Fruit fly (Drosophila melanogaster) whole organism, embryonic: ENCODE data around the gene fru.
A peak's percentile ranks its signal among the peaks of the same experiment; 100 is the strongest.

ENCODE experiments used
- Adf1 ChIP-seq: fragments of 200-800 bp; sonication (Bioruptor generic); IDR thresholded peaks from 2 replicates; pipeline ENCODE4 v1.3.6; 2022; ENCODE audit warnings: missing biosample characterization, missing genetic modification characterization
- BEAF-32 ChIP-seq: fragments of 200-800 bp; sonication (Bioruptor generic); optimal IDR thresholded peaks from 3 replicates; lab custom pipeline; 2017; ENCODE audit warnings: missing biosample characterization, missing genetic modification characterization, mild to moderate bottlenecking, moderate library complexity, missing genetic modification reagents
- CG11696 ChIP-seq: fragments of 200-800 bp; sonication (Bioruptor generic); IDR thresholded peaks from 2 replicates; pipeline ENCODE4 v1.3.6; 2022; ENCODE audit warnings: missing biosample characterization, missing genetic modification characterization
- CG12659 ChIP-seq: fragments of 200-800 bp; sonication (Bioruptor generic); optimal IDR thresholded peaks from 3 replicates; lab custom pipeline; 2017; ENCODE audit warnings: mild to moderate bottlenecking, missing biosample characterization, missing genetic modification reagents, missing genetic modification characterization
- CG17186 ChIP-seq: fragments of 200-800 bp; sonication (Bioruptor generic); optimal IDR thresholded peaks from 3 replicates; lab custom pipeline; 2017; ENCODE audit warnings: missing biosample characterization, missing genetic modification reagents, missing genetic modification characterization
- CG2202 ChIP-seq: fragments of 200-800 bp; sonication (Bioruptor generic); optimal IDR thresholded peaks from 2 replicates; lab custom pipeline; 2018; ENCODE audit warnings: missing biosample characterization, mild to moderate bottlenecking, missing genetic modification characterization
- CG4424 ChIP-seq: fragments of 200-800 bp; sonication (Bioruptor generic); optimal IDR thresholded peaks from 3 replicates; lab custom pipeline; 2016; ENCODE audit warnings: missing biosample characterization, missing genetic modification characterization
- CG4820 ChIP-seq: fragments of 200-800 bp; sonication (Bioruptor generic); optimal IDR thresholded peaks from 3 replicates; lab custom pipeline; 2016; ENCODE audit warnings: missing biosample characterization, missing genetic modification characterization
- CG4854 ChIP-seq: fragments of 200-800 bp; sonication (Bioruptor generic); optimal IDR thresholded peaks from 2 replicates; lab custom pipeline; 2016; ENCODE audit warnings: missing biosample characterization, missing genetic modification characterization, inconsistent platforms
- CG6765 ChIP-seq: fragments of 200-800 bp; sonication (Bioruptor generic); optimal IDR thresholded peaks from 3 replicates; lab custom pipeline; 2017; ENCODE audit warnings: missing biosample characterization, mild to moderate bottlenecking, missing genetic modification characterization
- CG7987 ChIP-seq: fragments of 200-800 bp; sonication (Bioruptor generic); optimal IDR thresholded peaks from 2 replicates; lab custom pipeline; 2018; ENCODE audit warnings: missing biosample characterization, mild to moderate bottlenecking, missing genetic modification characterization, moderate library complexity
- Dll ChIP-seq: fragments of 200-800 bp; sonication (Bioruptor generic); IDR thresholded peaks from 4 replicates; pipeline ENCODE4 v1.3.6; 2022; ENCODE audit warnings: missing biosample characterization, missing genetic modification characterization; ENCODE audit not compliant: partially characterized antibody
- E2f2 ChIP-seq: fragments of 200-800 bp; sonication (Bioruptor generic); IDR thresholded peaks from 2 replicates; pipeline ENCODE4 v1.3.6; 2022; ENCODE audit warnings: missing biosample characterization, missing genetic modification characterization
- HmgZ ChIP-seq: fragments of 200-800 bp; sonication (Bioruptor generic); optimal IDR thresholded peaks from 2 replicates; lab custom pipeline; 2018; ENCODE audit warnings: missing biosample characterization, mild to moderate bottlenecking, missing genetic modification characterization
- Hr78 ChIP-seq, 2 experiments: fragments of 200-800 bp in 1 of 2; fragments of >200 bp in 1 of 2; sonication (Bioruptor generic) in 1 of 2; optimal IDR thresholded peaks; 2 replicates each; lab custom pipeline; 2017 to 2019; ENCODE audit warnings: missing biosample characterization in 2 of 2, missing genetic modification characterization in 2 of 2, mild to moderate bottlenecking in 1 of 2, moderate library complexity in 1 of 2
- Hsf ChIP-seq: fragments of 200-800 bp; sonication (Bioruptor generic); optimal IDR thresholded peaks from 3 replicates; lab custom pipeline; 2016; ENCODE audit warnings: missing biosample characterization, missing genetic modification characterization
- NC2β ChIP-seq: fragments of 200-800 bp; sonication (Bioruptor generic); optimal IDR thresholded peaks from 2 replicates; lab custom pipeline; 2016; ENCODE audit warnings: missing biosample characterization, missing genetic modification characterization
- Scr ChIP-seq: fragments of 200-800 bp; sonication (Bioruptor generic); IDR thresholded peaks from 2 replicates; pipeline ENCODE4 v1.3.6; 2022; ENCODE audit warnings: missing biosample characterization, missing genetic modification characterization; ENCODE audit not compliant: partially characterized antibody
- Side ChIP-seq: fragments of 200-800 bp; sonication (Bioruptor generic); optimal IDR thresholded peaks from 2 replicates; lab custom pipeline; 2016; ENCODE audit warnings: missing biosample characterization, missing genetic modification characterization
- Tbp ChIP-seq: fragments of >200 bp; optimal IDR thresholded peaks from 2 replicates; lab custom pipeline; 2018; ENCODE audit warnings: missing biosample characterization, missing genetic modification characterization
- amos ChIP-seq: fragments of 200-800 bp; sonication (Bioruptor generic); IDR thresholded peaks from 2 replicates; pipeline ENCODE4 v1.3.6; 2022; ENCODE audit warnings: missing biosample characterization, missing genetic modification characterization; ENCODE audit not compliant: partially characterized antibody
- chif ChIP-seq, 2 experiments: fragments of 200-800 bp; sonication (Bioruptor generic); optimal IDR thresholded peaks; 3 replicates each; lab custom pipeline; 2016; ENCODE audit warnings: missing biosample characterization in 2 of 2, missing genetic modification characterization in 2 of 2
- chm ChIP-seq: fragments of 200-800 bp; sonication (Bioruptor generic); IDR thresholded peaks from 2 replicates; pipeline ENCODE4 v1.3.6; 2022; ENCODE audit warnings: missing biosample characterization, missing genetic modification characterization
- da ChIP-seq: fragments of 200-800 bp; sonication (Bioruptor generic); optimal IDR thresholded peaks from 2 replicates; lab custom pipeline; 2016; ENCODE audit warnings: missing biosample characterization, missing genetic modification characterization
- dpn ChIP-seq, 2 experiments: fragments of 200-800 bp; sonication (Bioruptor generic); optimal IDR thresholded peaks; 3 replicates each; lab custom pipeline; 2016; ENCODE audit warnings: missing biosample characterization in 2 of 2, missing genetic modification characterization in 2 of 2
- dysf ChIP-seq: fragments of 200-800 bp; sonication (Bioruptor generic); IDR thresholded peaks from 3 replicates; pipeline ENCODE4 v1.3.6; 2022; ENCODE audit warnings: missing biosample characterization, missing genetic modification characterization
- emc ChIP-seq: fragments of 200-800 bp; sonication (Bioruptor generic); optimal IDR thresholded peaks from 2 replicates; lab custom pipeline; 2016; ENCODE audit warnings: missing biosample characterization, missing genetic modification characterization
- hbn ChIP-seq: fragments of 200-800 bp; sonication (Bioruptor generic); IDR thresholded peaks from 2 replicates; pipeline ENCODE4 v1.3.6; 2022; ENCODE audit warnings: missing biosample characterization, missing genetic modification characterization; ENCODE audit not compliant: partially characterized antibody
- insv ChIP-seq, 2 experiments: fragments of 200-800 bp; sonication (Bioruptor generic); optimal IDR thresholded peaks; 3 replicates each; lab custom pipeline; 2016 to 2018; ENCODE audit warnings: missing biosample characterization in 2 of 2, missing genetic modification characterization in 2 of 2
- kay ChIP-seq: fragments of 200-800 bp; sonication (Bioruptor generic); optimal IDR thresholded peaks from 2 replicates; lab custom pipeline; 2016; ENCODE audit warnings: missing biosample characterization, missing genetic modification characterization
- luna ChIP-seq: fragments of 200-800 bp; sonication (Bioruptor generic); optimal IDR thresholded peaks from 2 replicates; lab custom pipeline; 2016; ENCODE audit warnings: missing biosample characterization, missing genetic modification characterization
- pan ChIP-seq, 4 experiments: fragments of >200 bp in 3 of 4; fragments of 200-800 bp in 1 of 4; sonication (Bioruptor generic) in 1 of 4; optimal IDR thresholded peaks in 3 of 4; IDR thresholded peaks in 1 of 4; 2 replicates each; pipeline versions ENCODE4 v1.3.6 to Lab custom; 2017 to 2022; ENCODE audit warnings: missing biosample characterization in 2 of 4, missing genetic modification characterization in 2 of 4, mixed read lengths in 1 of 4
- pfk ChIP-seq: fragments of 200-800 bp; sonication (Bioruptor generic); optimal IDR thresholded peaks from 2 replicates; lab custom pipeline; 2018; ENCODE audit warnings: missing biosample characterization, mild to moderate bottlenecking, missing genetic modification characterization, moderate library complexity
- prd ChIP-seq, 3 experiments: fragments of >200 bp in 2 of 3; fragments of 200-800 bp in 1 of 3; sonication (Bioruptor generic) in 1 of 3; optimal IDR thresholded peaks in 2 of 3; IDR thresholded peaks in 1 of 3; 2 replicates in 2 of 3; 3 replicates in 1 of 3; pipeline versions ENCODE4 v1.3.6 to Lab custom; 2017 to 2022; ENCODE audit warnings: missing biosample characterization in 1 of 3, missing genetic modification characterization in 1 of 3
- psq ChIP-seq: fragments of 200-800 bp; sonication (Bioruptor generic); optimal IDR thresholded peaks from 2 replicates; lab custom pipeline; 2017; ENCODE audit warnings: missing biosample characterization, missing genetic modification characterization
- sc ChIP-seq, 3 experiments: fragments of >200 bp in 2 of 3; fragments of 200-800 bp in 1 of 3; sonication (Bioruptor generic) in 1 of 3; optimal IDR thresholded peaks; 2 replicates in 2 of 3; 3 replicates in 1 of 3; lab custom pipeline; 2017; ENCODE audit warnings: mild to moderate bottlenecking in 1 of 3, missing biosample characterization in 1 of 3, missing genetic modification characterization in 1 of 3, missing genetic modification reagents in 1 of 3
- sisA ChIP-seq: fragments of 200-800 bp; sonication (Bioruptor generic); IDR thresholded peaks from 2 replicates; pipeline ENCODE4 v1.3.6; 2022; ENCODE audit warnings: missing biosample characterization, missing genetic modification characterization
- slou ChIP-seq: fragments of 200-800 bp; sonication (Bioruptor generic); optimal IDR thresholded peaks from 3 replicates; lab custom pipeline; 2016; ENCODE audit warnings: missing biosample characterization, missing genetic modification characterization
- toy ChIP-seq: fragments of 200-800 bp; sonication (Bioruptor generic); IDR thresholded peaks from 2 replicates; pipeline ENCODE4 v1.3.6; 2022; ENCODE audit warnings: missing biosample characterization, missing genetic modification characterization
- tup ChIP-seq: fragments of 200-800 bp; sonication (Bioruptor generic); optimal IDR thresholded peaks from 2 replicates; lab custom pipeline; 2016; ENCODE audit warnings: missing biosample characterization, mild to moderate bottlenecking, missing genetic modification characterization, moderate library complexity

The fru gene

DNA sequence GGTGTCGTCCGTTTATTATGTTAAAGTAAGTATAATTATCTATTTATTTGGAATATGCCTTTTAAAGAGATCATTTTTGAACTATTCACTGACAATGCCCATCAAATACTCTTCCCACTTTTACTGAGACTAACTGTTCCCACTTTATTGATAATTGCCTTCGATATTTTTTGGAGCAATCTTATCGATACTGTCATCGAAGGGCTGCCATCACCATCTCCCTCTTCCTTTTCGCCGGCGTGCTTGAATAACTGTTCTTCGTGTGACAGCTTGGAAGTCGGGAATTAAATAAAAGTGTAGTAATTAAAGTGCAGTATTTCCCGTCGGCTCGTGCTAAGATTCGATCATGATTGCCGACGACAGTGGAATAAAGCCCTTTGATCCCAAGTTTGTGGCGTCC, 45.4 kb upstream of the fru start, which contains the start of gene qin (continued):
- peak; percentile 57 for TF ChIP-seq BEAF-32 (GFP tag; lab: Kevin White, UChicago)
- TF ChIP-seq pan (optimal IDR thresholded peaks at IDR 0.05; lab: Kevin White, UChicago), result no peak
- no peak for TF ChIP-seq pan (GFP tag; optimal IDR thresholded peaks at IDR 0.05 in 1 of 2, IDR thresholded peaks at IDR 0.05 in 1 of 2)
- TF ChIP-seq CG7987 (GFP tag; lab: Kevin White, UChicago), result no peak
- no peak for TF ChIP-seq sisA
- no peak for TF ChIP-seq psq
- no peak for TF ChIP-seq kay (GFP tag; lab: Kevin White, UChicago)
- TF ChIP-seq pfk (GFP tag; lab: Kevin White, UChicago), result no peak
- no peak for TF ChIP-seq Hr78 (GFP tag; optimal IDR thresholded peaks at IDR 0.05; lab: Kevin White, UChicago)
- TF ChIP-seq chif (GFP tag; optimal IDR thresholded peaks at IDR 0.05; lab: Kevin White, UChicago), result no peak
- no peak for TF ChIP-seq CG17186 (GFP tag; lab: Kevin White, UChicago)
- TF ChIP-seq Side (GFP tag; lab: Kevin White, UChicago), result no peak
- no peak for TF ChIP-seq CG11696 (GFP tag; lab: Robert Waterston, UW)
- no peak for TF ChIP-seq Hsf (GFP tag; lab: Kevin White, UChicago)
- no peak for TF ChIP-seq toy
- TF ChIP-seq Tbp (GFP tag; lab: Kevin White, UChicago), result no peak
- TF ChIP-seq dysf (GFP tag; lab: Robert Waterston, UW), result no peak
- TF ChIP-seq amos (GFP tag; lab: Robert Waterston, UW), result peak; percentile 50; the same call in 1 of the 2 replicates
- TF ChIP-seq sc (optimal IDR thresholded peaks at IDR 0.05; lab: Kevin White, UChicago), result no peak
- no peak for TF ChIP-seq sc (GFP tag; optimal IDR thresholded peaks at IDR 0.05; lab: Kevin White, UChicago)
- no peak for TF ChIP-seq luna (GFP tag; lab: Kevin White, UChicago)
- TF ChIP-seq slou (GFP tag; lab: Kevin White, UChicago), result no peak
- TF ChIP-seq tup (GFP tag; lab: Kevin White, UChicago), result no peak
- no peak for TF ChIP-seq CG2202 (tag; lab: Kevin White, UChicago)
- peak; percentile 40; the same call in 1 of the 2 replicates for TF ChIP-seq hbn (GFP tag; lab: Robert Waterston, UW)
- no peak for TF ChIP-seq CG4820 (GFP tag; lab: Kevin White, UChicago)
- TF ChIP-seq Scr (GFP tag; lab: Robert Waterston, UW), result peak; percentile 58
- TF ChIP-seq HmgZ, result no peak
- no peak for TF ChIP-seq CG12659 (GFP tag; lab: Kevin White, UChicago)
- no peak for TF ChIP-seq CG4854 (GFP tag; lab: Kevin White, UChicago)
- TF ChIP-seq NC2β (GFP tag; lab: Kevin White, UChicago), result no peak
- no peak for TF ChIP-seq CG6765
- no peak for TF ChIP-seq insv (GFP tag; optimal IDR thresholded peaks at IDR 0.05; lab: Kevin White, UChicago)
- no peak for TF ChIP-seq E2f2 (GFP tag; lab: Robert Waterston, UW)
- no peak for TF ChIP-seq dpn (GFP tag; optimal IDR thresholded peaks at IDR 0.05; lab: Kevin White, UChicago)
- TF ChIP-seq emc, result no peak
- TF ChIP-seq CG4424, result no peak
- no peak for TF ChIP-seq da
- TF ChIP-seq prd (optimal IDR thresholded peaks at IDR 0.05; lab: Kevin White, UChicago), result no peak
- TF ChIP-seq prd (GFP tag; IDR thresholded peaks at IDR 0.05; lab: Robert Waterston, UW), result no peak
- no peak for TF ChIP-seq Adf1 (GFP tag; lab: Robert Waterston, UW)
- TF ChIP-seq chm (GFP tag; lab: Robert Waterston, UW), result no peak
- peak; percentile 60; the same call in 3 of the 4 replicates for TF ChIP-seq Dll (GFP tag; lab: Robert Waterston, UW)
